Worm (Caenorhabditis elegans) whole organism, late embryonic: ENCODE measurements around the gene chtl-1.

Experiments
- C38D4.7 ChIP-seq: fragments of 200-800 bp; sonication (Bioruptor generic); optimal IDR thresholded peaks from 2 replicates; lab custom pipeline; 2018; ENCODE audit warnings: mild to moderate bottlenecking, missing genetic modification characterization, moderate library complexity, missing compliant biosample characterization
- Y22D7AL.16 ChIP-seq: sonication (generic microtip); optimal IDR thresholded peaks from 2 replicates; lab custom pipeline; 2016; ENCODE audit warnings: missing genetic modification characterization, missing compliant biosample characterization
- ama-1 ChIP-seq: fragments of 150-350 bp; optimal IDR thresholded peaks from 2 replicates; lab custom pipeline; 2014
- ceh-14 ChIP-seq: sonication (generic microtip); optimal IDR thresholded peaks from 2 replicates; lab custom pipeline; 2016; ENCODE audit warnings: missing genotype, missing genetic modification characterization, missing compliant biosample characterization
- che-1 ChIP-seq: sonication (generic microtip); optimal IDR thresholded peaks from 2 replicates; lab custom pipeline; 2016; ENCODE audit warnings: mild to moderate bottlenecking, missing genetic modification characterization, missing compliant biosample characterization
- ets-4 ChIP-seq: sonication (generic microtip); optimal IDR thresholded peaks from 2 replicates; lab custom pipeline; 2016; ENCODE audit warnings: missing genetic modification characterization, missing compliant biosample characterization
- fkh-10 ChIP-seq: fragments of 150-350 bp; optimal IDR thresholded peaks from 2 replicates; lab custom pipeline; 2014; ENCODE audit warnings: missing biosample characterization, missing genetic modification reagents, missing genetic modification characterization
- fkh-6 ChIP-seq: sonication (generic microtip); optimal IDR thresholded peaks from 2 replicates; lab custom pipeline; 2016; ENCODE audit warnings: missing genetic modification characterization, missing compliant biosample characterization
- lin-11 ChIP-seq: fragments of 200-800 bp; sonication (Bioruptor generic); optimal IDR thresholded peaks from 2 replicates; lab custom pipeline; 2018; ENCODE audit warnings: mild to moderate bottlenecking, missing genetic modification characterization, missing compliant biosample characterization
- madf-2 ChIP-seq: sonication (generic microtip); optimal IDR thresholded peaks from 2 replicates; lab custom pipeline; 2017; ENCODE audit warnings: missing genetic modification characterization, missing compliant biosample characterization
- syd-9 ChIP-seq: sonication (generic microtip); optimal IDR thresholded peaks from 2 replicates; lab custom pipeline; 2016; ENCODE audit warnings: mild to moderate bottlenecking, missing genetic modification characterization, moderate library complexity, missing compliant biosample characterization
- ttx-3 ChIP-seq: sonication (generic microtip); optimal IDR thresholded peaks from 2 replicates; lab custom pipeline; 2016; ENCODE audit warnings: missing genetic modification reagents, missing genetic modification characterization, missing compliant biosample characterization
- unc-42 ChIP-seq: sonication (generic microtip); optimal IDR thresholded peaks from 2 replicates; lab custom pipeline; 2016; ENCODE audit warnings: missing genotype, missing genetic modification characterization, missing compliant biosample characterization
- zip-5 ChIP-seq: sonication (generic microtip); optimal IDR thresholded peaks from 2 replicates; lab custom pipeline; 2016; ENCODE audit warnings: missing genetic modification characterization, missing compliant biosample characterization

- TF ChIP-seq syd-9 (tag; lab: Kevin White, UChicago) (no peak), lin-11 (tag; lab: Kevin White, UChicago) (no peak), fkh-6 (tag; lab: Kevin White, UChicago) (no peak), ama-1 (lab: Kevin White, UChicago) (no peak), madf-2 (tag; lab: Kevin White, UChicago) (no peak), ceh-14 (no peak), fkh-10 (GFP tag; lab: Kevin White, UChicago) (no peak), ets-4 (tag; lab: Kevin White, UChicago) (no peak), unc-42 (no peak), che-1 (tag; lab: Kevin White, UChicago) (no peak), ttx-3 (no peak), Y22D7AL.16 (tag; lab: Kevin White, UChicago) (no peak), C38D4.7 (no peak), zip-5 (no peak)
Measured at ce11 chrX:5342007-5342406, 22.1 kb downstream of the chtl-1 start, which contains the start of gene C26B9.7.
